Worm (Caenorhabditis elegans) whole organism, L1 larva: ENCODE results near the gene zhit-2.

Source experiments
- C16A3.4 ChIP-seq: fragments of 150-350 bp; optimal IDR thresholded peaks from 2 replicates; lab custom pipeline; 2014; ENCODE audit warnings: missing biosample characterization, missing genetic modification characterization
- C34B4.2 ChIP-seq: sonication (generic microtip); optimal IDR thresholded peaks from 2 replicates; lab custom pipeline; 2017; ENCODE audit warnings: mild to moderate bottlenecking, missing genetic modification characterization, missing compliant biosample characterization
- Y116A8C.19 ChIP-seq: sonication (generic microtip); optimal IDR thresholded peaks from 2 replicates; lab custom pipeline; 2016; ENCODE audit warnings: missing compliant biosample characterization, missing genetic modification characterization, borderline replicate concordance
- aha-1 ChIP-seq: fragments of 150-350 bp; optimal IDR thresholded peaks from 2 replicates; lab custom pipeline; 2014; ENCODE audit warnings: missing biosample characterization, missing genetic modification characterization
- alr-1 ChIP-seq: fragments of 200-800 bp; sonication (Bioruptor generic); optimal IDR thresholded peaks from 2 replicates; lab custom pipeline; 2018; ENCODE audit warnings: borderline replicate concordance, mild to moderate bottlenecking, missing genetic modification characterization, missing compliant biosample characterization
- aly-2 ChIP-seq: fragments of 150-350 bp; optimal IDR thresholded peaks from 2 replicates; lab custom pipeline; 2014; ENCODE audit warnings: missing biosample characterization, missing genetic modification characterization
- blmp-1 ChIP-seq: fragments of 150-350 bp; optimal IDR thresholded peaks from 2 replicates; lab custom pipeline; 2014; ENCODE audit warnings: missing biosample characterization, missing genetic modification characterization
- ceh-8 ChIP-seq: fragments of 200-800 bp; sonication (Bioruptor generic); optimal IDR thresholded peaks from 2 replicates; lab custom pipeline; 2018; ENCODE audit warnings: mild to moderate bottlenecking, missing genetic modification characterization, moderate library complexity, missing compliant biosample characterization
- ceh-82 ChIP-seq, 3 experiments: fragments of 150-350 bp in 1 of 3; sonication (generic microtip) in 2 of 3; optimal IDR thresholded peaks; 2 replicates each; lab custom pipeline; 2014 to 2017; ENCODE audit warnings: missing biosample characterization in 3 of 3, missing genetic modification characterization in 3 of 3
- ceh-88 ChIP-seq: fragments of 200-800 bp; sonication (Bioruptor generic); IDR thresholded peaks from 2 replicates; pipeline ENCODE4 v1.3.6; 2022; ENCODE audit warnings: missing genetic modification characterization, missing compliant biosample characterization
- dsc-1 ChIP-seq: sonication (generic microtip); optimal IDR thresholded peaks from 2 replicates; lab custom pipeline; 2016; ENCODE audit warnings: mild to moderate bottlenecking, missing genetic modification characterization, missing compliant biosample characterization
- egl-13 ChIP-seq: sonication (generic microtip); optimal IDR thresholded peaks from 2 replicates; lab custom pipeline; 2016; ENCODE audit warnings: missing genotype, missing genetic modification reagents, missing genetic modification characterization, missing compliant biosample characterization
- egl-27 ChIP-seq, 2 experiments: fragments of 150-350 bp in 1 of 2; sonication (generic microtip); optimal IDR thresholded peaks; 3 replicates each; lab custom pipeline; 2017 to 2018; ENCODE audit warnings: missing biosample characterization in 2 of 2, missing genetic modification characterization in 2 of 2, missing genetic modification reagents in 2 of 2
- elt-2 ChIP-seq: sonication (generic microtip); optimal IDR thresholded peaks from 2 replicates; lab custom pipeline; 2016; ENCODE audit warnings: missing genetic modification characterization, mild to moderate bottlenecking, inconsistent platforms, missing compliant biosample characterization, missing genetic modification reagents
- elt-3 ChIP-seq, 6 experiments: fragments of 150-350 bp in 1 of 6; sonication (generic microtip); optimal IDR thresholded peaks; 2 replicates each; lab custom pipeline; 2017 to 2018; ENCODE audit warnings: missing biosample characterization in 6 of 6, missing genetic modification characterization in 6 of 6, inconsistent platforms in 1 of 6
- fkh-10 ChIP-seq: sonication (generic microtip); optimal IDR thresholded peaks from 2 replicates; lab custom pipeline; 2017; ENCODE audit warnings: missing biosample characterization, missing genetic modification reagents, missing genetic modification characterization
- fkh-4 ChIP-seq: sonication (generic microtip); optimal IDR thresholded peaks from 2 replicates; lab custom pipeline; 2016; ENCODE audit warnings: missing compliant biosample characterization, missing genetic modification characterization, borderline replicate concordance
- fkh-8 ChIP-seq: sonication (generic microtip); optimal IDR thresholded peaks from 2 replicates; lab custom pipeline; 2016; ENCODE audit warnings: mild to moderate bottlenecking, missing genetic modification characterization, missing compliant biosample characterization
- fos-1 ChIP-seq: fragments of 150-350 bp; optimal IDR thresholded peaks from 2 replicates; lab custom pipeline; 2014; ENCODE audit warnings: missing biosample characterization, missing genetic modification characterization
- grh-1 ChIP-seq: fragments of 200-800 bp; sonication (Bioruptor generic); IDR thresholded peaks from 2 replicates; pipeline ENCODE4 v1.3.6; 2022; ENCODE audit warnings: missing genetic modification reagents, missing genetic modification characterization, missing compliant biosample characterization
- hlh-17 ChIP-seq: fragments of 200-800 bp; sonication (Bioruptor generic); optimal IDR thresholded peaks from 2 replicates; lab custom pipeline; 2018; ENCODE audit warnings: missing genetic modification characterization, mild to moderate bottlenecking, missing compliant biosample characterization, moderate library complexity, borderline replicate concordance
- hpl-2 ChIP-seq: fragments of 150-350 bp; optimal IDR thresholded peaks from 2 replicates; lab custom pipeline; 2014; ENCODE audit warnings: missing biosample characterization, missing genetic modification reagents, missing genetic modification characterization
- isw-1 ChIP-seq: fragments of 200-800 bp; sonication (Bioruptor generic); IDR thresholded peaks from 2 replicates; pipeline ENCODE4 v1.3.6; 2022; ENCODE audit warnings: missing genetic modification characterization, missing compliant biosample characterization
- jun-1 ChIP-seq: fragments of 150-350 bp; optimal IDR thresholded peaks from 2 replicates; lab custom pipeline; 2014; ENCODE audit warnings: missing biosample characterization, missing genetic modification reagents, missing genetic modification characterization
- lin-13 ChIP-seq: fragments of 150-350 bp; optimal IDR thresholded peaks from 2 replicates; lab custom pipeline; 2014; ENCODE audit warnings: missing biosample characterization, missing genetic modification reagents, missing genetic modification characterization
- lin-14 ChIP-seq: fragments of 200-800 bp; sonication (Bioruptor generic); optimal IDR thresholded peaks from 2 replicates; lab custom pipeline; 2018; ENCODE audit warnings: mild to moderate bottlenecking, missing genetic modification characterization, moderate library complexity, missing compliant biosample characterization
- lin-15B ChIP-seq: fragments of 150-350 bp; sonication (generic microtip); optimal IDR thresholded peaks from 3 replicates; lab custom pipeline; 2014; ENCODE audit warnings: missing biosample characterization, missing genetic modification characterization
- mab-9 ChIP-seq: fragments of 200-800 bp; sonication (Bioruptor generic); IDR thresholded peaks from 2 replicates; pipeline ENCODE4 v1.3.6; 2022; ENCODE audit warnings: missing genetic modification reagents, missing genetic modification characterization, missing compliant biosample characterization
- mef-2 ChIP-seq: fragments of 150-350 bp; optimal IDR thresholded peaks from 2 replicates; lab custom pipeline; 2014; ENCODE audit warnings: missing biosample characterization, missing genetic modification characterization
- mep-1 ChIP-seq: fragments of 150-350 bp; optimal IDR thresholded peaks from 2 replicates; lab custom pipeline; 2014; ENCODE audit warnings: missing biosample characterization, missing genetic modification characterization
- nhr-11 ChIP-seq: fragments of 150-350 bp; optimal IDR thresholded peaks from 2 replicates; lab custom pipeline; 2014; ENCODE audit warnings: missing biosample characterization, missing genetic modification characterization
- nhr-12 ChIP-seq: sonication (generic microtip); optimal IDR thresholded peaks from 2 replicates; lab custom pipeline; 2017; ENCODE audit warnings: missing biosample characterization, missing genetic modification characterization
- nhr-19 ChIP-seq: fragments of 200-800 bp; sonication (Bioruptor generic); conservative IDR thresholded peaks from 2 replicates; pipeline ENCODE4 v1.3.6; 2022; ENCODE audit warnings: missing genetic modification characterization, missing compliant biosample characterization
- nhr-20 ChIP-seq: sonication (generic microtip); optimal IDR thresholded peaks from 2 replicates; lab custom pipeline; 2016; ENCODE audit warnings: mild to moderate bottlenecking, missing genetic modification characterization, missing compliant biosample characterization
- nhr-237 ChIP-seq: fragments of 150-350 bp; optimal IDR thresholded peaks from 2 replicates; lab custom pipeline; 2014; ENCODE audit warnings: missing biosample characterization, missing genetic modification characterization
- nhr-28 ChIP-seq: fragments of 150-350 bp; optimal IDR thresholded peaks from 2 replicates; lab custom pipeline; 2014; ENCODE audit warnings: missing biosample characterization, missing genetic modification characterization
- nhr-47 ChIP-seq: sonication (generic microtip); optimal IDR thresholded peaks from 2 replicates; lab custom pipeline; 2016; ENCODE audit warnings: mild to moderate bottlenecking, missing genetic modification characterization, moderate library complexity, missing compliant biosample characterization
- nhr-71 ChIP-seq: sonication (generic microtip); optimal IDR thresholded peaks from 2 replicates; lab custom pipeline; 2016; ENCODE audit warnings: mild to moderate bottlenecking, missing genetic modification characterization, moderate library complexity, missing compliant biosample characterization
- nhr-85 ChIP-seq: sonication (generic microtip); peaks from one replicate; lab custom pipeline; 2016; ENCODE audit warnings: missing genetic modification characterization, inconsistent platforms, missing compliant biosample characterization
- pag-3 ChIP-seq: sonication (generic microtip); optimal IDR thresholded peaks from 2 replicates; lab custom pipeline; 2017; ENCODE audit warnings: missing genetic modification characterization, mild to moderate bottlenecking, missing compliant biosample characterization, antibody characterized with exemption, borderline replicate concordance; ENCODE audit not compliant: insufficient read depth
- rnt-1 ChIP-seq: sonication (generic microtip); optimal IDR thresholded peaks from 2 replicates; lab custom pipeline; 2016; ENCODE audit warnings: mild to moderate bottlenecking, missing genetic modification characterization, moderate library complexity, missing compliant biosample characterization
- snpc-4 ChIP-seq: fragments of 150-350 bp; optimal IDR thresholded peaks from 2 replicates; lab custom pipeline; 2014; ENCODE audit warnings: missing biosample characterization, missing genetic modification characterization
- snu-23 ChIP-seq: sonication (generic microtip); optimal IDR thresholded peaks from 2 replicates; lab custom pipeline; 2016; ENCODE audit warnings: missing genetic modification characterization, missing compliant biosample characterization
- sox-4 ChIP-seq: sonication (generic microtip); optimal IDR thresholded peaks from 2 replicates; lab custom pipeline; 2016; ENCODE audit warnings: missing genetic modification characterization, missing compliant biosample characterization
- sup-37 ChIP-seq: fragments of 200-800 bp; sonication (Bioruptor generic); optimal IDR thresholded peaks from 2 replicates; lab custom pipeline; 2018; ENCODE audit warnings: mild to moderate bottlenecking, missing genetic modification characterization, missing compliant biosample characterization
- tbx-2 ChIP-seq: sonication (generic microtip); optimal IDR thresholded peaks from 2 replicates; lab custom pipeline; 2016; ENCODE audit warnings: missing genetic modification characterization, missing compliant biosample characterization
- unc-130 ChIP-seq: fragments of 150-350 bp; optimal IDR thresholded peaks from 2 replicates; lab custom pipeline; 2017; ENCODE audit warnings: missing biosample characterization, missing genetic modification characterization, inconsistent platforms
- unc-30 ChIP-seq: sonication (generic microtip); optimal IDR thresholded peaks from 2 replicates; lab custom pipeline; 2017; ENCODE audit warnings: missing biosample characterization, missing genetic modification characterization
- unc-62 ChIP-seq: fragments of 150-350 bp; optimal IDR thresholded peaks from 2 replicates; lab custom pipeline; 2014; ENCODE audit warnings: missing biosample characterization, missing genetic modification reagents, missing genetic modification characterization
- xbp-1 ChIP-seq: sonication (generic microtip); optimal IDR thresholded peaks from 2 replicates; lab custom pipeline; 2016; ENCODE audit warnings: missing genetic modification characterization, missing compliant biosample characterization
- zag-1 ChIP-seq: fragments of 150-350 bp; optimal IDR thresholded peaks from 2 replicates; lab custom pipeline; 2014; ENCODE audit warnings: missing biosample characterization, missing genetic modification characterization
- ztf-4 ChIP-seq: fragments of 150-350 bp; optimal IDR thresholded peaks from 2 replicates; lab custom pipeline; 2014; ENCODE audit warnings: missing biosample characterization, missing genetic modification characterization

The zhit-2 gene

DNA sequence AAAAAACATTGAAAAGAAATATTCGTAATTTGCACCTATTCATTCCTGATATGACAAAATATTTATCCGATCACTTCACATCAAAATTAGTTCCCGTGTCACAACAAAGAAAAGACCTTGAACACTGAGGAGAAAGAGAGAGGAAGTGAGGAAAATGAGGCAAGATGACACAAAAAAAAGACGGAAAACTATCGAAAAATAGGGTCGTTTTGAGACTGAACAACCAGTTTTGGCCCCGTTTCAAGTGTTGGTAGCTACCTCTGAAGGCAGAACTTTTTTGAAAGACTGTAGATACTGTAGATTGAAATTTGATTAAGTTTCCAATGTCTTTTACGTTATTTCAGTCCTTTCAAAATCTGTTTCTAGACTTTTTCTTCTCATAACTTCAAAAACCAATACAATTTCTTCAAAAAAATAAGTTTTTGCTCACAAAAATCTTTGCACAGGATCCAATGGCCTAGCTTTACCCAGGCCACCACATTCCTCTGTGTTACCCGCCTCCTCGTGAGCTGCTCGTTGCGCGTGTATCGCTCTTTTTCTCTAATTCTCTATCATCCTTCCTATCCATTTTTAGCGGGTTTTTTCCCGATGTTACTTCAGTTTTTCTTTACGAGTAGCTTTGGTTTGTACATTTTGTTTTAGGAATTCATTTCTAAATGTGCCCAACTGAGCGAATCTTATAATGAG is 47.7 kb downstream of the zhit-2 start:
- TF ChIP-seq xbp-1 (tag; lab: Kevin White, UChicago) (no peak), unc-130 (tag; lab: Kevin White, UChicago) (no peak), Y116A8C.19 (tag; lab: Kevin White, UChicago) (no peak), alr-1 (tag; lab: Kevin White, UChicago) (no peak), nhr-12 (tag; lab: Kevin White, UChicago) (no peak), nhr-28 (tag; lab: Kevin White, UChicago) (no peak), hlh-17 (GFP tag; lab: Kevin White, UChicago) (no peak), elt-3 (tag; optimal IDR thresholded peaks at IDR 0.05; lab: Kevin White, UChicago) (no peak), nhr-11 (tag; lab: Kevin White, UChicago) (no peak), aly-2 (tag; lab: Kevin White, UChicago) (no peak), egl-27 (tag; optimal IDR thresholded peaks at IDR 0.05; lab: Kevin White, UChicago) (no peak), rnt-1 (tag; lab: Kevin White, UChicago) (peak; percentile 92), nhr-20 (tag; lab: Kevin White, UChicago) (peak; percentile 50), unc-30 (tag; lab: Kevin White, UChicago) (no peak), fkh-10 (peak; percentile 42), sup-37 (GFP tag; lab: Kevin White, UChicago) (no peak), hpl-2 (GFP tag; lab: Kevin White, UChicago) (no peak), nhr-19 (GFP tag; lab: Robert Waterston, UW) (peak; percentile 56), jun-1 (no peak), tbx-2 (tag; lab: Kevin White, UChicago) (peak; percentile 65), fkh-4 (tag; lab: Kevin White, UChicago) (peak; percentile 47), lin-13 (GFP tag; lab: Kevin White, UChicago) (no peak), nhr-85 (tag; lab: Kevin White, UChicago) (peak; percentile 76), ceh-8 (GFP tag; lab: Kevin White, UChicago) (no peak), C16A3.4 (tag; lab: Kevin White, UChicago) (peak; percentile 21), snu-23 (GFP tag; lab: Kevin White, UChicago) (peak; percentile 60), nhr-237 (tag; lab: Kevin White, UChicago) (no peak), dsc-1 (tag; lab: Kevin White, UChicago) (peak; percentile 40), lin-14 (GFP tag; lab: Kevin White, UChicago) (peak; percentile 83), grh-1 (GFP tag; lab: Robert Waterston, UW) (no peak), fkh-8 (peak; percentile 85), pag-3 (tag; lab: Kevin White, UChicago) (no peak), elt-2 (tag; lab: Kevin White, UChicago) (no peak), sox-4 (tag; lab: Kevin White, UChicago) (peak; percentile 15), snpc-4 (tag; lab: Kevin White, UChicago) (peak; percentile 51), unc-62 (no peak), aha-1 (tag; lab: Kevin White, UChicago) (no peak), ceh-88 (GFP tag; lab: Robert Waterston, UW) (peak; percentile 38; the same call in 1 of the 2 replicates), ztf-4 (tag; lab: Kevin White, UChicago) (no peak), C34B4.2 (tag; lab: Kevin White, UChicago) (no peak), nhr-47 (tag; lab: Kevin White, UChicago) (peak; percentile 66), blmp-1 (no peak), fos-1 (tag; lab: Kevin White, UChicago) (peak; percentile 3), ceh-82 (tag; optimal IDR thresholded peaks at IDR 0.05; lab: Kevin White, UChicago) (peak; percentile 18 to 85 (median 30)), mef-2 (tag; lab: Kevin White, UChicago) (no peak), lin-15B (peak; percentile 59), isw-1 (GFP tag; lab: Robert Waterston, UW) (peak; percentile 69), mab-9 (GFP tag; lab: Robert Waterston, UW) (no peak), egl-13 (peak; percentile 24), nhr-71 (tag; lab: Kevin White, UChicago) (peak; percentile 84), mep-1 (tag; lab: Kevin White, UChicago) (peak; percentile 56), zag-1 (tag; lab: Kevin White, UChicago) (no peak)
